In the genomic region with DNA sequence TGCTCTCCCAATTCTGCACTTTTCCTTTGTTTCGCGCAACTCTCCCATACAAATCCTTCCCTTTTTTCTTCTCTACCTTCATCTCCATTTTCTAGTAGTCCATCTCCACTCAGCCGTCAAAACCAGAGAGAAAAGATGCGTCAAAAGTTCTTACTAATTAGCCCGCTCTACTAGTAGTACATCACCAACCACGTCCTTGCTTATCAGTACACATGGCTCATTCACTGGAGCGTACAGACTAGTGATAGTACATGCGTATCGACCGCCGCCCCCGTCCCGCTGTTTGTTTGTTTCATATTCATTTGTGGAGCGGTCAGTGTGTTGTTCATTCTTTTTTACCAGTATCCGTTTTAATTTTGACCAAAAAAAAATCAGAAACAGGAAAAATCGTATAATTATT, we compare ENCODE assay signal across 4 worm cellular contexts.
TF ChIP-seq lines count a peak whose summit lies in the region.

No protein-coding gene starts in this region.

TF ChIP-seq in whole organism, L2 larva, 48 proteins besides CTCF, POLR2A, EP300 and RAD21:
- TF ChIP-seq nhr-11 (tag; optimal IDR thresholded peaks at IDR 0.05; lab: Kevin White, UChicago) (no peak), fos-1 (tag; optimal IDR thresholded peaks at IDR 0.05; lab: Kevin White, UChicago) (peak; percentile 82)

TF ChIP-seq in whole organism, L3 larva, 47 proteins besides CTCF, POLR2A, EP300 and RAD21:
- no peak for TF ChIP-seq ceh-16 (tag; optimal IDR thresholded peaks at IDR 0.05; lab: Kevin White, UChicago)
- TF ChIP-seq hmg-11 (tag; optimal IDR thresholded peaks at IDR 0.05; lab: Kevin White, UChicago) = no peak
- peak; percentile 24 for TF ChIP-seq elt-2 (tag; optimal IDR thresholded peaks at IDR 0.05; lab: Kevin White, UChicago)
- TF ChIP-seq nhr-77 (tag; optimal IDR thresholded peaks at IDR 0.05; lab: Kevin White, UChicago) = no peak
- TF ChIP-seq ceh-9 (tag; optimal IDR thresholded peaks at IDR 0.05; lab: Kevin White, UChicago) = no peak

TF ChIP-seq in whole organism, L4 larva, 104 proteins besides CTCF, POLR2A, EP300 and RAD21:
- TF ChIP-seq lin-13 (GFP tag; optimal IDR thresholded peaks at IDR 0.05; lab: Kevin White, UChicago) (no peak), daf-16 (GFP tag; optimal IDR thresholded peaks at IDR 0.05; lab: Kevin White, UChicago) (no peak), daf-16 (tag; optimal IDR thresholded peaks at IDR 0.05; lab: Kevin White, UChicago) (peak; percentile 45), pqm-1 (tag; optimal IDR thresholded peaks at IDR 0.05; lab: Kevin White, UChicago) (peak; percentile 40), aha-1 (tag; lab: Kevin White, UChicago) (peak; percentile 63), mxl-3 (GFP tag; optimal IDR thresholded peaks at IDR 0.05; lab: Kevin White, UChicago) (peak; percentile 38), hlh-11 (tag; optimal IDR thresholded peaks at IDR 0.05; lab: Kevin White, UChicago) (peak; percentile 29)

TF ChIP-seq in whole organism, young adult, 124 proteins besides CTCF, POLR2A, EP300 and RAD21:
- 0 out of 2 replicates have a peak, but pooled peaks have one; percentile 12 for TF ChIP-seq dox-1 (GFP tag; IDR thresholded peaks at IDR 0.05; lab: Robert Waterston, UW)
- TF ChIP-seq ztf-28 (GFP tag; IDR thresholded peaks at IDR 0.05; lab: Robert Waterston, UW) = no peak
